Fruit fly (Drosophila melanogaster) whole organism, embryonic: Measurements from ENCODE around the gene RpS26.

Experiments
- Ada2b ChIP-seq: fragments of 200-800 bp; sonication (Bioruptor generic); IDR thresholded peaks from 2 replicates; pipeline ENCODE4 v1.3.6; 2022; ENCODE audit warnings: missing biosample characterization, missing genetic modification characterization
- Asciz ChIP-seq: fragments of 200-800 bp; sonication (Bioruptor generic); optimal IDR thresholded peaks from 2 replicates; lab custom pipeline; 2017; ENCODE audit warnings: missing biosample characterization, mild to moderate bottlenecking, missing genetic modification characterization, missing genetic modification reagents
- CG10267 ChIP-seq: fragments of 200-800 bp; sonication (Bioruptor generic); optimal IDR thresholded peaks from 2 replicates; lab custom pipeline; 2018; ENCODE audit warnings: missing biosample characterization, mild to moderate bottlenecking, missing genetic modification characterization, moderate library complexity
- CG10274 ChIP-seq: fragments of 200-800 bp; sonication (Bioruptor generic); optimal IDR thresholded peaks from 3 replicates; lab custom pipeline; 2017; ENCODE audit warnings: missing biosample characterization, mild to moderate bottlenecking, missing genetic modification characterization
- CG12071 ChIP-seq: fragments of 200-800 bp; sonication (Bioruptor generic); optimal IDR thresholded peaks from 3 replicates; lab custom pipeline; 2018; ENCODE audit warnings: missing biosample characterization, mild to moderate bottlenecking, missing genetic modification characterization
- CG15269 ChIP-seq: fragments of 200-800 bp; sonication (Bioruptor generic); optimal IDR thresholded peaks from 2 replicates; lab custom pipeline; 2018; ENCODE audit warnings: missing biosample characterization, mild to moderate bottlenecking, missing genetic modification characterization, moderate library complexity
- CG17186 ChIP-seq: fragments of 200-800 bp; sonication (Bioruptor generic); optimal IDR thresholded peaks from 3 replicates; lab custom pipeline; 2017; ENCODE audit warnings: missing biosample characterization, missing genetic modification reagents, missing genetic modification characterization
- CG18011 ChIP-seq: fragments of 200-800 bp; sonication (Bioruptor generic); optimal IDR thresholded peaks from 2 replicates; lab custom pipeline; 2017; ENCODE audit warnings: missing biosample characterization, missing genetic modification characterization, mild to moderate bottlenecking, moderate library complexity, missing genotype
- CG2116 ChIP-seq: fragments of 200-800 bp; sonication (Bioruptor generic); optimal IDR thresholded peaks from 3 replicates; lab custom pipeline; 2018; ENCODE audit warnings: missing biosample characterization, mild to moderate bottlenecking, missing genetic modification characterization
- CG2199 ChIP-seq: fragments of 200-800 bp; sonication (Bioruptor generic); IDR thresholded peaks from 3 replicates; pipeline ENCODE4 v1.3.6; 2022; ENCODE audit warnings: missing biosample characterization, missing genetic modification characterization
- CG2875 ChIP-seq: fragments of 200-800 bp; sonication (Bioruptor generic); optimal IDR thresholded peaks from 2 replicates; lab custom pipeline; 2017; ENCODE audit warnings: missing biosample characterization, mild to moderate bottlenecking, missing genetic modification characterization, missing genetic modification reagents
- CG30020 ChIP-seq: fragments of 200-800 bp; optimal IDR thresholded peaks from 2 replicates; lab custom pipeline; 2019; ENCODE audit warnings: missing biosample characterization, mild to moderate bottlenecking, missing genetic modification characterization, moderate library complexity
- CG32772 ChIP-seq: fragments of 200-800 bp; sonication (Bioruptor generic); IDR thresholded peaks from 2 replicates; pipeline ENCODE4 v1.3.6; 2022; ENCODE audit warnings: missing biosample characterization, missing genetic modification characterization
- CG7271 ChIP-seq: fragments of 200-800 bp; sonication (Bioruptor generic); optimal IDR thresholded peaks from 2 replicates; lab custom pipeline; 2018; ENCODE audit warnings: missing biosample characterization, mild to moderate bottlenecking, missing genetic modification characterization, moderate library complexity
- CG9215 ChIP-seq: fragments of 200-800 bp; sonication (Bioruptor generic); IDR thresholded peaks from 2 replicates; pipeline ENCODE4 v1.3.6; 2022; ENCODE audit warnings: missing biosample characterization, missing genetic modification characterization
- CG9727 ChIP-seq: fragments of 200-800 bp; sonication (Bioruptor generic); optimal IDR thresholded peaks from 3 replicates; lab custom pipeline; 2017; ENCODE audit warnings: missing biosample characterization, mild to moderate bottlenecking, missing genetic modification characterization
- CTCF ChIP-seq: fragments of 200-800 bp; sonication (Bioruptor generic); optimal IDR thresholded peaks from 2 replicates; lab custom pipeline; 2017; ENCODE audit warnings: missing biosample characterization, mild to moderate bottlenecking, missing genetic modification characterization, moderate library complexity
- Chrac-16 ChIP-seq: fragments of 200-800 bp; sonication (Bioruptor generic); optimal IDR thresholded peaks from 3 replicates; lab custom pipeline; 2016; ENCODE audit warnings: missing biosample characterization, missing genetic modification characterization
- D19A ChIP-seq: fragments of 200-800 bp; optimal IDR thresholded peaks from 3 replicates; lab custom pipeline; 2019; ENCODE audit warnings: missing biosample characterization, mild to moderate bottlenecking, missing genetic modification characterization, moderate library complexity
- Ets97D ChIP-seq: fragments of 200-800 bp; sonication (Bioruptor generic); optimal IDR thresholded peaks from 3 replicates; lab custom pipeline; 2016; ENCODE audit warnings: missing biosample characterization, missing genetic modification characterization
- HLHmδ ChIP-seq: fragments of 200-800 bp; sonication (Bioruptor generic); optimal IDR thresholded peaks from 2 replicates; lab custom pipeline; 2018; ENCODE audit warnings: missing biosample characterization, mild to moderate bottlenecking, missing genetic modification characterization, moderate library complexity
- Hr3 ChIP-seq: fragments of 200-800 bp; sonication (Bioruptor generic); optimal IDR thresholded peaks from 3 replicates; lab custom pipeline; 2016; ENCODE audit warnings: missing biosample characterization, missing genetic modification characterization
- MBD-R2 ChIP-seq: fragments of 200-800 bp; sonication (Bioruptor generic); IDR thresholded peaks from 2 replicates; pipeline ENCODE4 v1.3.6; 2022; ENCODE audit warnings: missing biosample characterization, missing genetic modification characterization
- MTF-1 ChIP-seq: fragments of 200-800 bp; sonication (Bioruptor generic); optimal IDR thresholded peaks from 2 replicates; lab custom pipeline; 2018; ENCODE audit warnings: missing biosample characterization, mild to moderate bottlenecking, missing genetic modification characterization, borderline replicate concordance
- Rfx ChIP-seq: fragments of 200-800 bp; sonication (Bioruptor generic); IDR thresholded peaks from 2 replicates; pipeline ENCODE4 v1.3.6; 2022; ENCODE audit warnings: missing biosample characterization, missing genetic modification characterization
- Ssrp ChIP-seq: fragments of 200-800 bp; sonication (Bioruptor generic); optimal IDR thresholded peaks from 2 replicates; lab custom pipeline; 2018; ENCODE audit warnings: missing biosample characterization, mild to moderate bottlenecking, missing genetic modification characterization, moderate library complexity
- Trl ChIP-seq, 3 experiments: fragments of >200 bp in 2 of 3; fragments of 200-800 bp in 1 of 3; sonication (Bioruptor generic) in 1 of 3; optimal IDR thresholded peaks; 2 replicates in 1 of 3; 3 replicates in 2 of 3; lab custom pipeline; 2016 to 2017; ENCODE audit warnings: missing biosample characterization in 1 of 3, missing genetic modification characterization in 1 of 3
- Xrp1 ChIP-seq: fragments of 200-800 bp; sonication (Bioruptor generic); IDR thresholded peaks from 2 replicates; pipeline ENCODE4 v1.3.6; 2022; ENCODE audit warnings: missing biosample characterization, missing genetic modification characterization
- abd-A ChIP-seq: fragments of 200-800 bp; sonication (Bioruptor generic); optimal IDR thresholded peaks from 3 replicates; lab custom pipeline; 2019; ENCODE audit warnings: missing biosample characterization, mild to moderate bottlenecking, missing genetic modification characterization, moderate library complexity
- ara ChIP-seq: fragments of 200-800 bp; sonication (Bioruptor generic); IDR thresholded peaks from 2 replicates; pipeline ENCODE4 v1.3.6; 2022; ENCODE audit warnings: missing biosample characterization, missing genetic modification characterization
- bsh ChIP-seq, 2 experiments: fragments of 200-800 bp; sonication (Bioruptor generic); optimal IDR thresholded peaks; 2 replicates each; lab custom pipeline; 2017 to 2018; ENCODE audit warnings: mild to moderate bottlenecking in 2 of 2, missing biosample characterization in 2 of 2, missing genetic modification characterization in 2 of 2, moderate library complexity in 1 of 2
- crc ChIP-seq: fragments of 200-800 bp; sonication (Bioruptor generic); optimal IDR thresholded peaks from 2 replicates; lab custom pipeline; 2016; ENCODE audit warnings: missing biosample characterization, missing genetic modification characterization
- emc ChIP-seq: fragments of 200-800 bp; sonication (Bioruptor generic); optimal IDR thresholded peaks from 2 replicates; lab custom pipeline; 2016; ENCODE audit warnings: missing biosample characterization, missing genetic modification characterization
- fd3F ChIP-seq: fragments of 200-800 bp; sonication (Bioruptor generic); optimal IDR thresholded peaks from 2 replicates; lab custom pipeline; 2018; ENCODE audit warnings: missing biosample characterization, mild to moderate bottlenecking, missing genetic modification characterization, moderate library complexity
- gcm ChIP-seq: fragments of 200-800 bp; sonication (Bioruptor generic); optimal IDR thresholded peaks from 2 replicates; lab custom pipeline; 2019; ENCODE audit warnings: missing biosample characterization, mild to moderate bottlenecking, missing genetic modification characterization, moderate library complexity
- hkb ChIP-seq, 2 experiments: fragments of 200-800 bp in 1 of 2; fragments of >200 bp in 1 of 2; sonication (Bioruptor generic) in 1 of 2; IDR thresholded peaks in 1 of 2; optimal IDR thresholded peaks in 1 of 2; 2 replicates each; pipeline versions ENCODE4 v1.3.6 to Lab custom; 2017 to 2022; ENCODE audit warnings: missing biosample characterization in 1 of 2, missing genetic modification characterization in 1 of 2
- insv ChIP-seq, 2 experiments: fragments of 200-800 bp; sonication (Bioruptor generic); optimal IDR thresholded peaks; 3 replicates each; lab custom pipeline; 2016 to 2018; ENCODE audit warnings: missing biosample characterization in 2 of 2, missing genetic modification characterization in 2 of 2
- nmo ChIP-seq: fragments of 200-800 bp; sonication (Bioruptor generic); optimal IDR thresholded peaks from 2 replicates; lab custom pipeline; 2018; ENCODE audit warnings: missing biosample characterization, mild to moderate bottlenecking, missing genetic modification characterization, moderate library complexity
- pan ChIP-seq, 4 experiments: fragments of >200 bp in 3 of 4; fragments of 200-800 bp in 1 of 4; sonication (Bioruptor generic) in 1 of 4; optimal IDR thresholded peaks in 3 of 4; IDR thresholded peaks in 1 of 4; 2 replicates each; pipeline versions ENCODE4 v1.3.6 to Lab custom; 2017 to 2022; ENCODE audit warnings: missing biosample characterization in 2 of 4, missing genetic modification characterization in 2 of 4, mixed read lengths in 1 of 4
- pita ChIP-seq: fragments of 200-800 bp; sonication (Bioruptor generic); optimal IDR thresholded peaks from 2 replicates; lab custom pipeline; 2017; ENCODE audit warnings: missing biosample characterization, mild to moderate bottlenecking, missing genetic modification characterization
- prd ChIP-seq, 3 experiments: fragments of >200 bp in 2 of 3; fragments of 200-800 bp in 1 of 3; sonication (Bioruptor generic) in 1 of 3; optimal IDR thresholded peaks in 2 of 3; IDR thresholded peaks in 1 of 3; 2 replicates in 2 of 3; 3 replicates in 1 of 3; pipeline versions ENCODE4 v1.3.6 to Lab custom; 2017 to 2022; ENCODE audit warnings: missing biosample characterization in 1 of 3, missing genetic modification characterization in 1 of 3
- row ChIP-seq: fragments of 200-800 bp; sonication (Bioruptor generic); IDR thresholded peaks from 3 replicates; pipeline ENCODE4 v1.3.6; 2022; ENCODE audit warnings: missing biosample characterization, missing genetic modification characterization
- sens ChIP-seq: fragments of 200-800 bp; sonication (Bioruptor generic); peaks from one replicate; lab custom pipeline; 2016; ENCODE audit warnings: missing biosample characterization, missing genetic modification characterization
- slbo ChIP-seq: fragments of 200-800 bp; sonication (Bioruptor generic); IDR thresholded peaks from 2 replicates; pipeline ENCODE4 v1.3.6; 2022; ENCODE audit warnings: missing biosample characterization, missing genetic modification characterization
- slp2 ChIP-seq: fragments of 200-800 bp; sonication (Bioruptor generic); optimal IDR thresholded peaks from 2 replicates; lab custom pipeline; 2016; ENCODE audit warnings: missing biosample characterization, missing genetic modification characterization
- sqz ChIP-seq: fragments of 200-800 bp; sonication (Bioruptor generic); optimal IDR thresholded peaks from 3 replicates; lab custom pipeline; 2018; ENCODE audit warnings: missing biosample characterization, mild to moderate bottlenecking, missing genetic modification characterization
- z ChIP-seq: fragments of 200-800 bp; sonication (Bioruptor generic); IDR thresholded peaks from 3 replicates; pipeline ENCODE4 v1.3.6; 2022; ENCODE audit warnings: missing biosample characterization, missing genetic modification characterization

Gene RpS26

DNA sequence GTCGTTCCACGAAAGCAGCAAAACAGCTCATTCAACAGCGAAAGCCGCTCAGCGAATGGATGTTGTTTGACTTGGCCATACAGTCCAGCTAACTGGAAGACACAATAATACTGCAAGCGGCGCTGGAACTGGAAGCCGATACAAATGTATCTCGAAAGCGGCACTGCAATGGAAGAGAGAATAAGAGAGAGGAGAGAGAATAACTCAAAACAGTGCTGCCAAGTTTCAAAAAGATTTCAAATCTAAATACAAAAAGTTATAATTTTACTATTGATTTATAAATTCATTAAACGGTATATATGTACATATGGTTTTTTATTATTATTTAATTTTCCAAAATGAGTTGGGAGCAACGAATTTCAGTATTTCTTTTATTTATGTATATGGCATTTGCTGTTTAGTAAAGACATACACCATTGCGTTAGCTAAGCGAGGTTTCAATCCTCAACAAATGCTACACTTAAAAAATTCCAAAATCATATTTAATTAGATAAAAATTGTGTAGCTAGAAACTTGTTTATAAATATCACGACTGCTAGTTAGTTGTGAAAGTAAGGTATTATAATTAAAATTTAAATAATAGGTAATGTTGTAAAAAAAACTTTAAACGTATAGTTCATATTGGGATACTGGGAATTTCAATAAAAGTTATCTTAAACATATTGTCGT is 41.4 kb upstream of the RpS26 start, which contains the start of gene CG10283 (continued):
- TF ChIP-seq row, result peak; percentile 79
- TF ChIP-seq pita (GFP tag; lab: Kevin White, UChicago), result peak; percentile 85
- peak; percentile 58; the same call in 1 of the 2 replicates for TF ChIP-seq Rfx (GFP tag; lab: Robert Waterston, UW)
- no peak for TF ChIP-seq ara (GFP tag; lab: Robert Waterston, UW)
- peak; percentile 55 for TF ChIP-seq CG30020
- peak; percentile 55 for TF ChIP-seq nmo
- TF ChIP-seq z, result peak; percentile 75; the same call in 2 of the 3 replicates
- peak; percentile 14 for TF ChIP-seq gcm (GFP tag; lab: Kevin White, UChicago)
- TF ChIP-seq sqz (GFP tag; lab: Kevin White, UChicago), result no peak
- TF ChIP-seq sens (GFP tag; lab: Kevin White, UChicago), result peak; percentile 79
- TF ChIP-seq slp2 (GFP tag; lab: Kevin White, UChicago), result no peak
- TF ChIP-seq bsh (GFP tag; optimal IDR thresholded peaks at IDR 0.05; lab: Kevin White, UChicago), result peak in 1 of 2 experiments; percentile 19
- no peak for TF ChIP-seq hkb (optimal IDR thresholded peaks at IDR 0.05; lab: Kevin White, UChicago)
- peak; percentile 43; the same call in 1 of the 2 replicates for TF ChIP-seq hkb (GFP tag; IDR thresholded peaks at IDR 0.05; lab: Robert Waterston, UW)
- peak; percentile 96 for TF ChIP-seq CG2199
- peak; percentile 32 for TF ChIP-seq Ssrp
- peak; percentile 75 for TF ChIP-seq slbo (GFP tag; lab: Robert Waterston, UW)
- peak; percentile 12 for TF ChIP-seq Ets97D (GFP tag; lab: Kevin White, UChicago)
- TF ChIP-seq CG32772 (GFP tag; lab: Robert Waterston, UW), result peak; percentile 33; the same call in 1 of the 2 replicates
- TF ChIP-seq HLHmδ (GFP tag; lab: Kevin White, UChicago), result peak; percentile 92
- TF ChIP-seq MBD-R2 (GFP tag; lab: Robert Waterston, UW), result no peak
- TF ChIP-seq prd (optimal IDR thresholded peaks at IDR 0.05; lab: Kevin White, UChicago), result no peak
- TF ChIP-seq prd (GFP tag; IDR thresholded peaks at IDR 0.05; lab: Robert Waterston, UW), result 0 out of 3 replicates have a peak, but pooled peaks have one; percentile 16
- no peak for TF ChIP-seq pan (optimal IDR thresholded peaks at IDR 0.05; lab: Kevin White, UChicago)
- peak in 1 of 2 experiments; percentile 41 for TF ChIP-seq pan (GFP tag; optimal IDR thresholded peaks at IDR 0.05 in 1 of 2, IDR thresholded peaks at IDR 0.05 in 1 of 2)
- TF ChIP-seq CG2875, result peak; percentile 18
- TF ChIP-seq abd-A (tag; lab: Kevin White, UChicago), result peak; percentile 17
- TF ChIP-seq Ada2b, result 0 out of 2 replicates have a peak, but pooled peaks have one; percentile 10
- peak; percentile 71 for TF ChIP-seq CG10267
- no peak for TF ChIP-seq Asciz
- peak; percentile 64 for TF ChIP-seq CTCF (GFP tag; lab: Kevin White, UChicago)
- TF ChIP-seq CG12071, result peak; percentile 37
- peak; percentile 43; the same call in 1 of the 2 replicates for TF ChIP-seq Xrp1 (GFP tag; lab: Robert Waterston, UW)
- peak; percentile 98 for TF ChIP-seq CG17186
- no peak for TF ChIP-seq CG18011 (GFP tag; lab: Kevin White, UChicago)
- TF ChIP-seq MTF-1 (GFP tag; lab: Kevin White, UChicago), result peak; percentile 13
- no peak; the same call in 1 of the 2 replicates for TF ChIP-seq CG9215 (GFP tag; lab: Robert Waterston, UW)
- peak; percentile 57 for TF ChIP-seq Hr3 (GFP tag; lab: Kevin White, UChicago)
- TF ChIP-seq insv (GFP tag; optimal IDR thresholded peaks at IDR 0.05; lab: Kevin White, UChicago), result peak in 1 of 2 experiments; percentile 72
- TF ChIP-seq D19A (tag; lab: Kevin White, UChicago), result peak; percentile 16
- TF ChIP-seq CG10274 (GFP tag; lab: Kevin White, UChicago), result no peak
- TF ChIP-seq fd3F (GFP tag; lab: Kevin White, UChicago), result no peak
- TF ChIP-seq CG15269 (tag; lab: Kevin White, UChicago), result peak; percentile 6
- TF ChIP-seq crc (GFP tag; lab: Kevin White, UChicago), result no peak
- TF ChIP-seq CG2116 (GFP tag; lab: Kevin White, UChicago), result peak; percentile 64
- TF ChIP-seq Trl (optimal IDR thresholded peaks at IDR 0.05; lab: Kevin White, UChicago), result peak; percentile 90
- no peak for TF ChIP-seq Trl (GFP tag; optimal IDR thresholded peaks at IDR 0.05; lab: Kevin White, UChicago)
- peak; percentile 57 for TF ChIP-seq CG9727 (GFP tag; lab: Kevin White, UChicago)
- peak; percentile 29 for TF ChIP-seq Chrac-16 (GFP tag; lab: Kevin White, UChicago)
- peak; percentile 40 for TF ChIP-seq CG7271 (tag; lab: Kevin White, UChicago)
- TF ChIP-seq emc (GFP tag; lab: Kevin White, UChicago), result no peak
